Worm (Caenorhabditis elegans) whole organism, L3 larva: ENCODE data around the gene oac-32.

Experiments
- ZK546.5 ChIP-seq: sonication (generic microtip); optimal IDR thresholded peaks from 2 replicates; lab custom pipeline; 2017; ENCODE audit warnings: missing biosample characterization, missing genetic modification characterization
- aly-2 ChIP-seq: fragments of 150-350 bp; optimal IDR thresholded peaks from 2 replicates; lab custom pipeline; 2014; ENCODE audit warnings: missing biosample characterization, missing genetic modification characterization
- ama-1 ChIP-seq: fragments of 150-350 bp; optimal IDR thresholded peaks from 2 replicates; lab custom pipeline; 2018
- ceh-28 ChIP-seq: fragments of 150-350 bp; optimal IDR thresholded peaks from 2 replicates; lab custom pipeline; 2014; ENCODE audit warnings: missing biosample characterization, missing genetic modification reagents, missing genetic modification characterization
- ceh-9 ChIP-seq: sonication (generic microtip); optimal IDR thresholded peaks from 2 replicates; lab custom pipeline; 2018; ENCODE audit warnings: missing biosample characterization, missing genetic modification characterization
- elt-2 ChIP-seq: sonication (generic microtip); optimal IDR thresholded peaks from 2 replicates; lab custom pipeline; 2016; ENCODE audit warnings: missing genetic modification reagents, mild to moderate bottlenecking, missing genetic modification characterization, missing compliant biosample characterization
- lsy-12 ChIP-seq: sonication (generic microtip); optimal IDR thresholded peaks from 2 replicates; lab custom pipeline; 2016; ENCODE audit warnings: mild to moderate bottlenecking, missing genetic modification characterization, missing compliant biosample characterization
- mdl-1 ChIP-seq: fragments of 150-350 bp; optimal IDR thresholded peaks from 2 replicates; lab custom pipeline; 2014; ENCODE audit warnings: missing biosample characterization, missing genetic modification characterization
- nhr-237 ChIP-seq: fragments of 150-350 bp; optimal IDR thresholded peaks from 2 replicates; lab custom pipeline; 2014; ENCODE audit warnings: missing biosample characterization, missing genetic modification characterization
- nhr-28 ChIP-seq: fragments of 150-350 bp; optimal IDR thresholded peaks from 2 replicates; lab custom pipeline; 2014; ENCODE audit warnings: missing biosample characterization, missing genetic modification characterization
- skn-1 ChIP-seq: fragments of 150-350 bp; optimal IDR thresholded peaks from 2 replicates; lab custom pipeline; 2014; ENCODE audit warnings: missing biosample characterization, missing genetic modification characterization
- ztf-11 ChIP-seq: fragments of 150-350 bp; optimal IDR thresholded peaks from 2 replicates; lab custom pipeline; 2014; ENCODE audit warnings: missing biosample characterization, missing genetic modification characterization

ce11 chrV:1495334-1495733, 50.2 kb downstream of the oac-32 start, which contains the start of gene C38C3.3:
- TF ChIP-seq ZK546.5 (tag; lab: Kevin White, UChicago): no peak
- no peak for TF ChIP-seq skn-1 (tag; lab: Kevin White, UChicago)
- no peak for TF ChIP-seq ceh-9 (tag; lab: Kevin White, UChicago)
- TF ChIP-seq ama-1 (lab: Kevin White, UChicago): no peak
- peak; percentile 15 for TF ChIP-seq ceh-28
- no peak for TF ChIP-seq mdl-1
- TF ChIP-seq nhr-28 (tag; lab: Kevin White, UChicago): no peak
- no peak for TF ChIP-seq aly-2 (tag; lab: Kevin White, UChicago)
- TF ChIP-seq ztf-11 (tag; lab: Kevin White, UChicago): no peak
- TF ChIP-seq lsy-12 (tag; lab: Kevin White, UChicago): no peak
- no peak for TF ChIP-seq nhr-237
- no peak for TF ChIP-seq elt-2 (tag; lab: Kevin White, UChicago)
